Worm (Caenorhabditis elegans) whole organism, L3 larva: ENCODE data around the gene srbc-77.

ENCODE experiments used
- ZK546.5 ChIP-seq: sonication (generic microtip); optimal IDR thresholded peaks from 2 replicates; lab custom pipeline; 2017; ENCODE audit warnings: missing biosample characterization, missing genetic modification characterization
- aly-2 ChIP-seq: fragments of 150-350 bp; optimal IDR thresholded peaks from 2 replicates; lab custom pipeline; 2014; ENCODE audit warnings: missing biosample characterization, missing genetic modification characterization
- ama-1 ChIP-seq: fragments of 150-350 bp; optimal IDR thresholded peaks from 2 replicates; lab custom pipeline; 2018
- ceh-28 ChIP-seq: fragments of 150-350 bp; optimal IDR thresholded peaks from 2 replicates; lab custom pipeline; 2014; ENCODE audit warnings: missing biosample characterization, missing genetic modification reagents, missing genetic modification characterization
- ceh-9 ChIP-seq: sonication (generic microtip); optimal IDR thresholded peaks from 2 replicates; lab custom pipeline; 2018; ENCODE audit warnings: missing biosample characterization, missing genetic modification characterization
- egl-5 ChIP-seq: fragments of 150-350 bp; optimal IDR thresholded peaks from 2 replicates; lab custom pipeline; 2017; ENCODE audit warnings: missing biosample characterization, missing genetic modification reagents, missing genetic modification characterization, inconsistent platforms
- elt-1 ChIP-seq: fragments of 150-350 bp; optimal IDR thresholded peaks from 2 replicates; lab custom pipeline; 2014; ENCODE audit warnings: missing biosample characterization, missing genetic modification characterization
- elt-2 ChIP-seq: sonication (generic microtip); optimal IDR thresholded peaks from 2 replicates; lab custom pipeline; 2016; ENCODE audit warnings: missing genetic modification reagents, mild to moderate bottlenecking, missing genetic modification characterization, missing compliant biosample characterization
- elt-3 ChIP-seq, 3 experiments: fragments of 150-350 bp in 1 of 3; sonication (generic microtip) in 2 of 3; optimal IDR thresholded peaks; 2 replicates in 2 of 3; 4 replicates in 1 of 3; lab custom pipeline; 2014 to 2017; ENCODE audit warnings: missing biosample characterization in 3 of 3, missing genetic modification characterization in 3 of 3
- eor-1 ChIP-seq, 2 experiments: fragments of 150-350 bp; optimal IDR thresholded peaks; 2 replicates each; lab custom pipeline; 2014 to 2018; ENCODE audit warnings: missing biosample characterization in 2 of 2, missing genetic modification characterization in 2 of 2
- fkh-2 ChIP-seq: fragments of 150-350 bp; optimal IDR thresholded peaks from 2 replicates; lab custom pipeline; 2014; ENCODE audit warnings: missing biosample characterization, missing genetic modification reagents, missing genetic modification characterization
- hmg-11 ChIP-seq: sonication (generic microtip); optimal IDR thresholded peaks from 2 replicates; lab custom pipeline; 2016; ENCODE audit warnings: missing genetic modification characterization, missing compliant biosample characterization
- jun-1 ChIP-seq: fragments of 150-350 bp; optimal IDR thresholded peaks from 2 replicates; lab custom pipeline; 2014; ENCODE audit warnings: missing biosample characterization, missing genetic modification reagents, missing genetic modification characterization
- lin-15B ChIP-seq: fragments of 150-350 bp; optimal IDR thresholded peaks from 2 replicates; lab custom pipeline; 2014; ENCODE audit warnings: missing biosample characterization, missing genetic modification characterization
- lin-39 ChIP-seq: fragments of 150-350 bp; optimal IDR thresholded peaks from 2 replicates; lab custom pipeline; 2018; ENCODE audit warnings: missing biosample characterization, missing genetic modification reagents, missing genetic modification characterization
- lsy-12 ChIP-seq: sonication (generic microtip); optimal IDR thresholded peaks from 2 replicates; lab custom pipeline; 2016; ENCODE audit warnings: mild to moderate bottlenecking, missing genetic modification characterization, missing compliant biosample characterization
- mdl-1 ChIP-seq: fragments of 150-350 bp; optimal IDR thresholded peaks from 2 replicates; lab custom pipeline; 2014; ENCODE audit warnings: missing biosample characterization, missing genetic modification characterization
- nhr-11 ChIP-seq: fragments of 150-350 bp; optimal IDR thresholded peaks from 2 replicates; lab custom pipeline; 2014; ENCODE audit warnings: missing biosample characterization, missing genetic modification characterization
- nhr-12 ChIP-seq: fragments of 150-350 bp; optimal IDR thresholded peaks from 2 replicates; lab custom pipeline; 2014; ENCODE audit warnings: missing biosample characterization, missing genetic modification characterization
- nhr-23 ChIP-seq: fragments of 150-350 bp; optimal IDR thresholded peaks from 2 replicates; lab custom pipeline; 2014; ENCODE audit warnings: missing biosample characterization, missing genetic modification reagents, missing genetic modification characterization
- nhr-237 ChIP-seq: fragments of 150-350 bp; optimal IDR thresholded peaks from 2 replicates; lab custom pipeline; 2014; ENCODE audit warnings: missing biosample characterization, missing genetic modification characterization
- nhr-28 ChIP-seq: fragments of 150-350 bp; optimal IDR thresholded peaks from 2 replicates; lab custom pipeline; 2014; ENCODE audit warnings: missing biosample characterization, missing genetic modification characterization
- nhr-67 ChIP-seq: fragments of 150-350 bp; optimal IDR thresholded peaks from 2 replicates; lab custom pipeline; 2014; ENCODE audit warnings: missing biosample characterization, missing genetic modification characterization
- nhr-76 ChIP-seq: fragments of 150-350 bp; sonication (generic microtip); optimal IDR thresholded peaks from 5 replicates; lab custom pipeline; 2014; ENCODE audit warnings: missing biosample characterization, missing genetic modification characterization
- nhr-77 ChIP-seq: fragments of 150-350 bp; optimal IDR thresholded peaks from 2 replicates; lab custom pipeline; 2014; ENCODE audit warnings: missing biosample characterization, missing genetic modification characterization
- pha-4 ChIP-seq: fragments of 150-350 bp; optimal IDR thresholded peaks from 2 replicates; lab custom pipeline; 2014; ENCODE audit warnings: missing biosample characterization, missing genetic modification reagents, missing genetic modification characterization
- pqm-1 ChIP-seq: fragments of 150-350 bp; optimal IDR thresholded peaks from 2 replicates; lab custom pipeline; 2017; ENCODE audit warnings: missing biosample characterization, missing genetic modification characterization, inconsistent platforms
- sea-2 ChIP-seq: fragments of 150-350 bp; sonication (generic microtip); optimal IDR thresholded peaks from 4 replicates; lab custom pipeline; 2014; ENCODE audit warnings: missing biosample characterization, missing genetic modification reagents, missing genetic modification characterization
- skn-1 ChIP-seq: fragments of 150-350 bp; optimal IDR thresholded peaks from 2 replicates; lab custom pipeline; 2014; ENCODE audit warnings: missing biosample characterization, missing genetic modification characterization
- tbx-2 ChIP-seq: sonication (generic microtip); optimal IDR thresholded peaks from 2 replicates; lab custom pipeline; 2016; ENCODE audit warnings: mild to moderate bottlenecking, missing genetic modification characterization, missing compliant biosample characterization
- unc-39 ChIP-seq: sonication (generic microtip); optimal IDR thresholded peaks from 4 replicates; lab custom pipeline; 2017; ENCODE audit warnings: missing biosample characterization, missing genetic modification characterization
- unc-62 ChIP-seq: fragments of 150-350 bp; sonication (generic microtip); optimal IDR thresholded peaks from 4 replicates; lab custom pipeline; 2014; ENCODE audit warnings: missing biosample characterization, missing genetic modification reagents, missing genetic modification characterization
- ztf-11 ChIP-seq: fragments of 150-350 bp; optimal IDR thresholded peaks from 2 replicates; lab custom pipeline; 2014; ENCODE audit warnings: missing biosample characterization, missing genetic modification characterization
- ztf-4 ChIP-seq: fragments of 150-350 bp; optimal IDR thresholded peaks from 2 replicates; lab custom pipeline; 2014; ENCODE audit warnings: missing biosample characterization, missing genetic modification characterization

The srbc-77 gene

ce11 chrV:15924307-15924706 is 5.7 kb upstream of the srbc-77 start, which contains the start of gene nhr-108:
TSS of gene nhr-108 (minus strand) at chrV:15924472.
- TF ChIP-seq hmg-11 (no peak), sea-2 (no peak), unc-39 (tag; lab: Kevin White, UChicago) (no peak), elt-2 (tag; lab: Kevin White, UChicago) (peak; percentile 42), ceh-9 (no peak), pha-4 (tag; lab: Kevin White, UChicago) (no peak)

- TF ChIP-seq lin-15B (no peak), tbx-2 (tag; lab: Kevin White, UChicago) (no peak), nhr-76 (tag; lab: Kevin White, UChicago) (no peak), nhr-67 (tag; lab: Kevin White, UChicago) (no peak)
These were observed 1.7 kb upstream of the srbc-77 start, which contains the start of gene pzf-1 for ce11 chrV:15928325-15928724. TSS of gene pzf-1 (minus strand) at chrV:15928425.

ce11 chrV:15932390-15932789 is 2.4 kb downstream of the srbc-77 start, which contains the start of gene srw-26:
TSS of gene srw-26 (minus strand) at chrV:15932490.
- TF ChIP-seq ztf-11 (tag; lab: Kevin White, UChicago) (no peak), ztf-4 (no peak), nhr-23 (tag; lab: Kevin White, UChicago) (no peak), tbx-2 (tag; lab: Kevin White, UChicago) (no peak), ZK546.5 (tag; lab: Kevin White, UChicago) (no peak), lin-39 (tag; lab: Kevin White, UChicago) (no peak), skn-1 (tag; lab: Kevin White, UChicago) (no peak), eor-1 (tag; optimal IDR thresholded peaks at IDR 0.05; lab: Kevin White, UChicago) (no peak), nhr-77 (no peak), pqm-1 (tag; lab: Kevin White, UChicago) (no peak), nhr-237 (tag; lab: Kevin White, UChicago) (no peak), pha-4 (tag; lab: Kevin White, UChicago) (no peak), jun-1 (tag; lab: Kevin White, UChicago) (no peak), elt-1 (tag; lab: Kevin White, UChicago) (no peak), nhr-67 (tag; lab: Kevin White, UChicago) (no peak), nhr-12 (tag; lab: Kevin White, UChicago) (no peak), egl-5 (tag; lab: Kevin White, UChicago) (no peak), ceh-28 (tag; lab: Kevin White, UChicago) (no peak), nhr-28 (tag; lab: Kevin White, UChicago) (no peak)

ce11 chrV:15940254-15940653 is 10.3 kb downstream of the srbc-77 start, which contains the start of gene srw-55:
TSS of gene srw-55 (minus strand) at chrV:15940354.
- no peak for TF ChIP-seq ZK546.5 (tag; lab: Kevin White, UChicago)
- no peak for TF ChIP-seq elt-3 (tag; optimal IDR thresholded peaks at IDR 0.05; lab: Kevin White, UChicago)
- TF ChIP-seq lsy-12 (tag; lab: Kevin White, UChicago) = no peak
- TF ChIP-seq fkh-2 (tag; lab: Kevin White, UChicago) = no peak

- TF ChIP-seq nhr-12 (tag; lab: Kevin White, UChicago) (no peak), tbx-2 (tag; lab: Kevin White, UChicago) (no peak), mdl-1 (tag; lab: Kevin White, UChicago) (no peak), ceh-9 (no peak), nhr-28 (tag; lab: Kevin White, UChicago) (no peak), ama-1 (lab: Kevin White, UChicago) (no peak), nhr-11 (tag; lab: Kevin White, UChicago) (no peak), skn-1 (tag; lab: Kevin White, UChicago) (no peak), nhr-67 (tag; lab: Kevin White, UChicago) (no peak), nhr-237 (tag; lab: Kevin White, UChicago) (no peak), unc-62 (GFP tag; lab: Kevin White, UChicago) (no peak), sea-2 (no peak), nhr-77 (no peak), aly-2 (tag; lab: Kevin White, UChicago) (no peak), jun-1 (tag; lab: Kevin White, UChicago) (no peak), nhr-76 (tag; lab: Kevin White, UChicago) (no peak)
These were observed 13.1 kb downstream of the srbc-77 start, which contains the start of gene srw-53 for ce11 chrV:15943125-15943524. TSS of gene srw-53 (plus strand) at chrV:15943425.
